Fruit fly (Drosophila melanogaster) whole organism, pupa: ENCODE measurements around the gene CG16957.

Experiments
- CG10348 ChIP-seq: fragments of 200-800 bp; sonication (Bioruptor generic); IDR thresholded peaks from 2 replicates; pipeline ENCODE4 v1.3.6; 2022; ENCODE audit warnings: missing biosample characterization, missing genetic modification characterization
- CG12605 ChIP-seq: fragments of 200-800 bp; sonication (Bioruptor generic); IDR thresholded peaks from 2 replicates; pipeline ENCODE4 v1.3.6; 2022; ENCODE audit warnings: missing biosample characterization, missing genetic modification characterization
- CG13204 ChIP-seq: fragments of 200-800 bp; sonication (Bioruptor generic); optimal IDR thresholded peaks from 2 replicates; lab custom pipeline; 2018; ENCODE audit warnings: missing biosample characterization, mild to moderate bottlenecking, missing genetic modification characterization, moderate library complexity
- CG14655 ChIP-seq: fragments of 200-800 bp; sonication (Bioruptor generic); optimal IDR thresholded peaks from 3 replicates; lab custom pipeline; 2017; ENCODE audit warnings: mild to moderate bottlenecking, missing biosample characterization, missing genetic modification reagents, missing genetic modification characterization
- CG15710 ChIP-seq: fragments of 200-800 bp; sonication (Bioruptor generic); optimal IDR thresholded peaks from 2 replicates; lab custom pipeline; 2018; ENCODE audit warnings: missing biosample characterization, mild to moderate bottlenecking, missing genetic modification characterization, moderate library complexity
- CG17806 ChIP-seq: fragments of 200-800 bp; sonication (Bioruptor generic); optimal IDR thresholded peaks from 2 replicates; lab custom pipeline; 2018; ENCODE audit warnings: missing biosample characterization, mild to moderate bottlenecking, missing genetic modification characterization, moderate library complexity
- CG32121 ChIP-seq: fragments of 200-800 bp; sonication (Bioruptor generic); IDR thresholded peaks from 2 replicates; pipeline ENCODE4 v1.3.6; 2022; ENCODE audit warnings: missing biosample characterization, missing genetic modification characterization
- CG34367 ChIP-seq: fragments of 200-800 bp; sonication (Bioruptor generic); optimal IDR thresholded peaks from 2 replicates; lab custom pipeline; 2018; ENCODE audit warnings: missing biosample characterization, mild to moderate bottlenecking, missing genetic modification characterization
- CG4496 ChIP-seq: fragments of 200-800 bp; sonication (Bioruptor generic); IDR thresholded peaks from 3 replicates; pipeline ENCODE4 v1.3.6; 2022; ENCODE audit warnings: missing biosample characterization, missing genetic modification characterization
- CG8159 ChIP-seq: fragments of 200-800 bp; sonication (Bioruptor generic); optimal IDR thresholded peaks from 3 replicates; lab custom pipeline; 2018; ENCODE audit warnings: missing biosample characterization, mild to moderate bottlenecking, missing genetic modification characterization, moderate library complexity
- CG8301 ChIP-seq: fragments of 200-800 bp; sonication (Bioruptor generic); optimal IDR thresholded peaks from 2 replicates; lab custom pipeline; 2018; ENCODE audit warnings: missing biosample characterization, mild to moderate bottlenecking, missing genetic modification characterization
- CG9948 ChIP-seq: fragments of 200-800 bp; sonication (Bioruptor generic); optimal IDR thresholded peaks from 2 replicates; lab custom pipeline; 2018; ENCODE audit warnings: missing biosample characterization, mild to moderate bottlenecking, missing genetic modification characterization, moderate library complexity
- D1 ChIP-seq: fragments of 200-800 bp; sonication (Bioruptor generic); optimal IDR thresholded peaks from 2 replicates; lab custom pipeline; 2018; ENCODE audit warnings: missing biosample characterization, mild to moderate bottlenecking, missing genetic modification characterization, moderate library complexity
- EcR ChIP-seq: fragments of 200-800 bp; sonication (Bioruptor generic); optimal IDR thresholded peaks from 3 replicates; lab custom pipeline; 2019; ENCODE audit warnings: missing biosample characterization, missing genetic modification characterization, mild to moderate bottlenecking, moderate library complexity, missing genetic modification reagents
- Ets98B ChIP-seq: fragments of 200-800 bp; sonication (Bioruptor generic); IDR thresholded peaks from 2 replicates; pipeline ENCODE4 v1.3.6; 2022; ENCODE audit warnings: missing biosample characterization, missing genetic modification characterization
- Pif1A ChIP-seq: fragments of 200-800 bp; sonication (Bioruptor generic); optimal IDR thresholded peaks from 3 replicates; lab custom pipeline; 2016; ENCODE audit warnings: missing biosample characterization, missing genetic modification characterization
- Pif1B ChIP-seq: fragments of 200-800 bp; sonication (Bioruptor generic); optimal IDR thresholded peaks from 3 replicates; lab custom pipeline; 2016; ENCODE audit warnings: missing biosample characterization, missing genetic modification characterization
- Snoo ChIP-seq: fragments of 200-800 bp; sonication (Bioruptor generic); optimal IDR thresholded peaks from 3 replicates; lab custom pipeline; 2017; ENCODE audit warnings: missing biosample characterization, mild to moderate bottlenecking, missing genetic modification characterization, inconsistent platforms
- fd96Ca ChIP-seq: fragments of 200-800 bp; sonication (Bioruptor generic); IDR thresholded peaks from 3 replicates; pipeline ENCODE4 v1.3.6; 2022; ENCODE audit warnings: missing biosample characterization, missing genetic modification characterization
- gl ChIP-seq: fragments of 200-800 bp; sonication (Bioruptor generic); optimal IDR thresholded peaks from 2 replicates; lab custom pipeline; 2018; ENCODE audit warnings: missing biosample characterization, mild to moderate bottlenecking, missing genetic modification characterization
- rn ChIP-seq: fragments of 200-800 bp; sonication (Bioruptor generic); IDR thresholded peaks from 2 replicates; pipeline ENCODE4 v1.3.6; 2022; ENCODE audit warnings: missing biosample characterization, missing genetic modification characterization

CG16957 gene

dm6 chr2L:13396084-13396483, at the start of gene CG16957:
TSS of gene CG16957 (minus strand) at chr2L:13396184.
- TF ChIP-seq gl (no peak), CG13204 (no peak), CG17806 (no peak), CG12605 (GFP tag; lab: Robert Waterston, UW) (no peak), CG8301 (tag; lab: Kevin White, UChicago) (no peak), CG10348 (GFP tag; lab: Robert Waterston, UW) (no peak), CG15710 (no peak), CG32121 (GFP tag; lab: Robert Waterston, UW) (no peak), CG34367 (tag; lab: Kevin White, UChicago) (no peak), Pif1A (GFP tag; lab: Kevin White, UChicago) (no peak), Pif1B (GFP tag; lab: Kevin White, UChicago) (no peak), Ets98B (GFP tag; lab: Robert Waterston, UW) (no peak)

- TF ChIP-seq D1 (peak; percentile 35), CG32121 (GFP tag; lab: Robert Waterston, UW) (no peak), CG34367 (tag; lab: Kevin White, UChicago) (no peak), CG17806 (no peak), CG4496 (peak; percentile 10; the same call in 1 of the 3 replicates)
- TF ChIP-seq, all 21 proteins: peak for 2
Measured at dm6 chr2L:13445249-13445846, 49.4 kb upstream of the CG16957 start, which contains the start of gene Hacd2. TSS of gene Hacd2 (minus strand) at chr2L:13445651.

- no peak for TF ChIP-seq CG17806
- no peak for TF ChIP-seq CG4496
- no peak for TF ChIP-seq CG8159 (tag; lab: Kevin White, UChicago)
- no peak for TF ChIP-seq EcR (GFP tag; lab: Kevin White, UChicago)
- no peak for TF ChIP-seq rn
- TF ChIP-seq Pif1B (GFP tag; lab: Kevin White, UChicago): no peak
- no peak for TF ChIP-seq Ets98B (GFP tag; lab: Robert Waterston, UW)
- no peak for TF ChIP-seq fd96Ca
- no peak for TF ChIP-seq CG9948
- no peak for TF ChIP-seq Snoo
- no peak for TF ChIP-seq CG13204
Measured at dm6 chr2L:13436791-13437190, 40.8 kb upstream of the CG16957 start.

- TF ChIP-seq EcR (GFP tag; lab: Kevin White, UChicago) (no peak), CG8159 (tag; lab: Kevin White, UChicago) (no peak), CG14655 (GFP tag; lab: Kevin White, UChicago) (no peak)
Measured at dm6 chr2L:13434795-13435634, 39.0 kb upstream of the CG16957 start, which contains the start of gene Tehao. TSS of gene Tehao (plus strand) at chr2L:13435622.

dm6 chr2L:13430919-13431502, 35.0 kb upstream of the CG16957 start:
- peak; percentile 43 for TF ChIP-seq CG14655 (GFP tag; lab: Kevin White, UChicago)
- TF ChIP-seq CG8301 (tag; lab: Kevin White, UChicago): no peak
- TF ChIP-seq Pif1A (GFP tag; lab: Kevin White, UChicago): peak; percentile 8
- TF ChIP-seq CG32121 (GFP tag; lab: Robert Waterston, UW): peak; percentile 28; the same call in 1 of the 2 replicates
- no peak for TF ChIP-seq Snoo
- TF ChIP-seq D1: no peak
- peak; percentile 36 for TF ChIP-seq CG8159 (tag; lab: Kevin White, UChicago)
- no peak for TF ChIP-seq rn

dm6 chr2L:13414525-13415481, 18.8 kb upstream of the CG16957 start, which contains the start of the genes CG16956, CG42784 and CG43850:
TSS of gene CG16956 (minus strand) at chr2L:13414575.
TSS of gene CG42784 (plus strand) at chr2L:13415431.
TSS of gene CG43850 (plus strand) at chr2L:13415431.
- TF ChIP-seq CG8301 (tag; lab: Kevin White, UChicago) (no peak), CG9948 (no peak), D1 (no peak), CG10348 (GFP tag; lab: Robert Waterston, UW) (no peak), Snoo (no peak), Ets98B (GFP tag; lab: Robert Waterston, UW) (no peak), gl (no peak), Pif1A (GFP tag; lab: Kevin White, UChicago) (peak; percentile 28), CG34367 (tag; lab: Kevin White, UChicago) (no peak), CG13204 (no peak), Pif1B (GFP tag; lab: Kevin White, UChicago) (no peak), CG8159 (tag; lab: Kevin White, UChicago) (no peak), CG32121 (GFP tag; lab: Robert Waterston, UW) (no peak), CG4496 (0 out of 3 replicates have a peak, but pooled peaks have one; percentile 13), CG15710 (no peak), fd96Ca (no peak), rn (no peak), CG12605 (GFP tag; lab: Robert Waterston, UW) (0 out of 2 replicates have a peak, but pooled peaks have one; percentile 12), CG14655 (GFP tag; lab: Kevin White, UChicago) (peak; percentile 10), EcR (GFP tag; lab: Kevin White, UChicago) (no peak), CG17806 (no peak)
